Worm (Caenorhabditis elegans): ENCODE data around the gene R11A8.1.

R11A8.1 gene

DNA sequence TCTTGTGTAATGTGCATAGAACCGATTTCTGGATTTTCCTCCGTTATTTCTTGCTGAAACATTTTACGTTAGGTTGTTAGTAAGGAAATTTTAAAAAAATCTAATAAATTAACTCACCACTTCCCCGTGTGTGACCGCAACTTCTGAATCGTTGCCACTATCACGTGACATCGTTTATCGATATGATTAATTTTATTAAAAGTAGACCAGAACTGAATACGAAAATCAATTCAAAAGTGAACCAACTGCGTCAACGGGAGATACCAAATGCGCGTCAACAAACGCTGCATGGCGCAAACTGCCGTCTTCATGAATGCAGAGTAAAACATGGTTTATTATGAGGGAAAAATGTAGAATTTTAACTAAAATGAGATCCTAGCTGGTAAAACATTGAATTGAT is 9.0 kb upstream of the R11A8.1 start, which contains the start of gene sir-2.1 (continued):
- TF ChIP-seq T20F7.1 (GFP tag; optimal IDR thresholded peaks at IDR 0.05) = peak; percentile 65
- TF ChIP-seq T26A8.4 (GFP tag; IDR thresholded peaks at IDR 0.05) = peak; percentile 26; the same call in 1 of the 2 replicates
- TF ChIP-seq mep-1 (tag; optimal IDR thresholded peaks at IDR 0.05) = peak; percentile 50
- no peak for TF ChIP-seq lin-29 (GFP tag; IDR thresholded peaks at IDR 0.05)
- peak; percentile 54 for TF ChIP-seq hlh-30 (tag; optimal IDR thresholded peaks at IDR 0.05; ENCODE audit: insufficient read depth)
- peak; percentile 57 for TF ChIP-seq F10B5.3 (tag; optimal IDR thresholded peaks at IDR 0.05)
- peak; percentile 57; the same call in 1 of the 2 replicates for TF ChIP-seq hmg-1.1 (GFP tag; IDR thresholded peaks at IDR 0.05)
- TF ChIP-seq spr-3 (GFP tag; optimal IDR thresholded peaks at IDR 0.05) = peak; percentile 5
- no peak for TF ChIP-seq gei-8 (GFP tag; optimal IDR thresholded peaks at IDR 0.05)
- peak; percentile 52 for TF ChIP-seq dpl-1 (GFP tag; optimal IDR thresholded peaks at IDR 0.05)

ce11 chrIV:10360336-10360735 is 3.4 kb upstream of the R11A8.1 start, which contains the start of gene ugt-59:
TSS of gene ugt-59 (plus strand) at chrIV:10360636.
- no peak for TF ChIP-seq tra-1 (GFP tag; IDR thresholded peaks at IDR 0.05)
- TF ChIP-seq daf-12 (tag; optimal IDR thresholded peaks at IDR 0.05) = no peak
- no peak for TF ChIP-seq aha-1 (tag)
- TF ChIP-seq Y75B8A.6 (GFP tag; IDR thresholded peaks at IDR 0.05) = no peak
- no peak for TF ChIP-seq spr-3 (GFP tag; optimal IDR thresholded peaks at IDR 0.05)
- TF ChIP-seq mxl-2 (GFP tag; conservative IDR thresholded peaks at IDR 0.05) = no peak
- no peak for TF ChIP-seq ces-1 (GFP tag; optimal IDR thresholded peaks at IDR 0.05)
- no peak for TF ChIP-seq nhr-111 (GFP tag; optimal IDR thresholded peaks at IDR 0.05)
- TF ChIP-seq nhr-42 (GFP tag; IDR thresholded peaks at IDR 0.05) = no peak
- no peak for TF ChIP-seq ZK337.2 (GFP tag; IDR thresholded peaks at IDR 0.05)
- no peak for TF ChIP-seq ceh-20 (GFP tag; IDR thresholded peaks at IDR 0.05)
- TF ChIP-seq skn-1 (tag; optimal IDR thresholded peaks at IDR 0.05) = no peak
- TF ChIP-seq ZK546.5 (tag; optimal IDR thresholded peaks at IDR 0.05) = no peak
- TF ChIP-seq F26F4.8 (GFP tag; conservative IDR thresholded peaks at IDR 0.05) = no peak
- no peak for TF ChIP-seq nhr-48 (tag; optimal IDR thresholded peaks at IDR 0.05)
- TF ChIP-seq saeg-2 (GFP tag; IDR thresholded peaks at IDR 0.05) = no peak
- no peak for TF ChIP-seq Y48G9A.11 (GFP tag; IDR thresholded peaks at IDR 0.05)
- TF ChIP-seq F44E2.7 (GFP tag; IDR thresholded peaks at IDR 0.05) = no peak
- TF ChIP-seq dmd-8 (GFP tag; IDR thresholded peaks at IDR 0.05) = no peak
- TF ChIP-seq pqm-1 (tag; optimal IDR thresholded peaks at IDR 0.05) = no peak

- no peak for TF ChIP-seq ztf-11 (tag; optimal IDR thresholded peaks at IDR 0.05)
- no peak for TF ChIP-seq dmd-8 (GFP tag; IDR thresholded peaks at IDR 0.05)
- TF ChIP-seq vab-7 (GFP tag; IDR thresholded peaks at IDR 0.05) = no peak
- TF ChIP-seq nhr-25 (tag; optimal IDR thresholded peaks at IDR 0.05; ENCODE audit: borderline replicate concordance, insufficient read depth) = no peak
- TF ChIP-seq pha-4 (GFP tag; IDR thresholded peaks at IDR 0.05) = no peak
- no peak for TF ChIP-seq pha-4 (tag; optimal IDR thresholded peaks at IDR 0.05)
- TF ChIP-seq lin-1 (GFP tag; IDR thresholded peaks at IDR 0.05) = no peak
- no peak for TF ChIP-seq spr-1 (tag; optimal IDR thresholded peaks at IDR 0.05)
- TF ChIP-seq nhr-11 (tag; optimal IDR thresholded peaks at IDR 0.05) = no peak
- no peak for TF ChIP-seq nhr-76 (tag; optimal IDR thresholded peaks at IDR 0.05)
- no peak for TF ChIP-seq F44E2.7 (GFP tag; IDR thresholded peaks at IDR 0.05)
- TF ChIP-seq attf-4 (tag; optimal IDR thresholded peaks at IDR 0.05) = no peak
Observed at ce11 chrIV:10357842-10358241, 870 bp upstream of the R11A8.1 start, which contains the start of gene gkow-1. TSS of gene gkow-1 (plus strand) at chrIV:10358142.

Measured in whole organism, L4 larva.